ENCODE assay signal across 1 fruit fly cellular context in the genomic region with DNA sequence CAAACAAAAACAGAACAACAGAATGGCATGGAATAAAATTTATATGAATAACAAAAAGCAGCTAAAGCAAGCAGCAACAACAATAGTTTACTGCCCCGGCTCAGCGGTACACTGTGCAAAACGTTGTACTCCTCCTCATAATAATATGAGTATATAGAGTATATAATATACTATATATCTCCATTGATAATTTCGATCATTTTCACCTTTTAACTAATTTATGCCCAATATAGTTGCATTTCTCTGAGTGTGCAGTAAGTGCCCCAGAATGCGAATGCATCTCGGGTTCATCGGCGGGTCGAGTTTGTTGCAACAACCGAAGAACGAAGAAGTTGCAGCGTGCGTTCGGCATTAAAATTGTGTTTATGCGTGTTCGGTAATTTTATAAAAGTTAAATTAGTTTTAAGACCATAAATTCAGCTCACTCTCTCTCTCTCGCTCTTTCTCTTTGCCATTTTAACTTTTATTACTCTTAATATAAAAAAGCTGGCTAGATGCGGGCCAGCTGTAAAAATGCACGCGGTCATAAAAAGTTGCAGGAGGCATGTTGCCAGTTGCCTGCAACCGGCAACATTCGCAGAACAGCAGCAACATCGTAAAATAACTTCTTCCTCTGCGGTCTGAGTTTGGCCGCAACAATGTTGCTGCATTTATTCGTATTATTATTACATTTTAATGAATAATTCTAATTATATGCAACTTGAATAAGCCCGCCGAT.
TF ChIP-seq lines count a peak whose summit lies in the region.

No protein-coding gene starts in this region.

TF ChIP-seq in whole organism, embryonic, 481 proteins besides CTCF, POLR2A, EP300 and RAD21 (continued from another document and continues in another):
- peak; percentile 42 for TF ChIP-seq CG4424 (GFP tag; optimal IDR thresholded peaks at IDR 0.05; lab: Kevin White, UChicago)
- no peak for TF ChIP-seq Rfx (GFP tag; IDR thresholded peaks at IDR 0.05; lab: Robert Waterston, UW)
- no peak for TF ChIP-seq Side (GFP tag; optimal IDR thresholded peaks at IDR 0.05; lab: Kevin White, UChicago)
- TF ChIP-seq ab (GFP tag; optimal IDR thresholded peaks at IDR 0.05; lab: Kevin White, UChicago): no peak
- TF ChIP-seq ara (GFP tag; IDR thresholded peaks at IDR 0.05; lab: Robert Waterston, UW): no peak
- TF ChIP-seq CG15073 (GFP tag; optimal IDR thresholded peaks at IDR 0.05; lab: Kevin White, UChicago): no peak
- TF ChIP-seq gem (tag; optimal IDR thresholded peaks at IDR 0.05; lab: Kevin White, UChicago): peak; percentile 59
- no peak for TF ChIP-seq CG15011 (GFP tag; optimal IDR thresholded peaks at IDR 0.05; lab: Kevin White, UChicago)
- TF ChIP-seq CG10654 (GFP tag; optimal IDR thresholded peaks at IDR 0.05; lab: Kevin White, UChicago): no peak
- TF ChIP-seq h (optimal IDR thresholded peaks at IDR 0.05; lab: Kevin White, UChicago): no peak
- no peak for TF ChIP-seq sug (tag; optimal IDR thresholded peaks at IDR 0.05; lab: Kevin White, UChicago)
- no peak for TF ChIP-seq CG12219 (GFP tag; optimal IDR thresholded peaks at IDR 0.05; lab: Kevin White, UChicago)
- peak; percentile 40; the same call in 1 of the 2 replicates for TF ChIP-seq lmd (GFP tag; IDR thresholded peaks at IDR 0.05; lab: Robert Waterston, UW)
- no peak for TF ChIP-seq nerfin-2 (GFP tag; IDR thresholded peaks at IDR 0.05; lab: Robert Waterston, UW; ENCODE audit: partially characterized antibody)
- peak; percentile 24; the same call in 1 of the 2 replicates for TF ChIP-seq sisA (GFP tag; IDR thresholded peaks at IDR 0.05; lab: Robert Waterston, UW)
- no peak for TF ChIP-seq fd102C (GFP tag; optimal IDR thresholded peaks at IDR 0.05; lab: Kevin White, UChicago)
- TF ChIP-seq CG14050 (GFP tag; IDR thresholded peaks at IDR 0.05; lab: Robert Waterston, UW): no peak
- no peak for TF ChIP-seq CG15601 (tag; optimal IDR thresholded peaks at IDR 0.05; lab: Kevin White, UChicago)
- no peak for TF ChIP-seq CG18476 (GFP tag; optimal IDR thresholded peaks at IDR 0.05; lab: Kevin White, UChicago)
- TF ChIP-seq Sox102F (GFP tag; optimal IDR thresholded peaks at IDR 0.05; lab: Kevin White, UChicago): peak; percentile 43
- TF ChIP-seq Lhr (GFP tag; optimal IDR thresholded peaks at IDR 0.05; lab: Kevin White, UChicago): no peak
- no peak for TF ChIP-seq Hsf (GFP tag; optimal IDR thresholded peaks at IDR 0.05; lab: Kevin White, UChicago)
- TF ChIP-seq Atf3 (GFP tag; optimal IDR thresholded peaks at IDR 0.05; lab: Kevin White, UChicago): no peak
- no peak for TF ChIP-seq btn (GFP tag; optimal IDR thresholded peaks at IDR 0.05; lab: Kevin White, UChicago)
- TF ChIP-seq CG1529 (GFP tag; optimal IDR thresholded peaks at IDR 0.05; lab: Kevin White, UChicago): no peak
- TF ChIP-seq CG1603 (tag; optimal IDR thresholded peaks at IDR 0.05; lab: Kevin White, UChicago): peak; percentile 65
- peak; percentile 35 to 70 for TF ChIP-seq bsh (GFP tag; optimal IDR thresholded peaks at IDR 0.05; lab: Kevin White, UChicago)
- TF ChIP-seq bcd (GFP tag; optimal IDR thresholded peaks at IDR 0.05; lab: Kevin White, UChicago): no peak
- TF ChIP-seq Oli (tag; optimal IDR thresholded peaks at IDR 0.05; lab: Kevin White, UChicago): peak; percentile 2
- TF ChIP-seq CG9797 (GFP tag; optimal IDR thresholded peaks at IDR 0.05; lab: Kevin White, UChicago): no peak
- no peak for TF ChIP-seq dmrt99B (tag; optimal IDR thresholded peaks at IDR 0.05; lab: Kevin White, UChicago)
- TF ChIP-seq CG10274 (GFP tag; optimal IDR thresholded peaks at IDR 0.05; lab: Kevin White, UChicago): no peak
- TF ChIP-seq dati (GFP tag; IDR thresholded peaks at IDR 0.05; lab: Robert Waterston, UW): no peak
- no peak for TF ChIP-seq NfI (GFP tag; optimal IDR thresholded peaks at IDR 0.05; lab: Kevin White, UChicago)
- TF ChIP-seq gro (GFP tag; optimal IDR thresholded peaks at IDR 0.05; lab: Kevin White, UChicago): no peak
- TF ChIP-seq tna (GFP tag; IDR thresholded peaks at IDR 0.05; lab: Robert Waterston, UW; ENCODE audit: partially characterized antibody): no peak
- TF ChIP-seq dpn (GFP tag; optimal IDR thresholded peaks at IDR 0.05; lab: Kevin White, UChicago): no peak
- no peak for TF ChIP-seq ttk (GFP tag; IDR thresholded peaks at IDR 0.05; lab: Robert Waterston, UW)
- TF ChIP-seq mirr (GFP tag; optimal IDR thresholded peaks at IDR 0.05; lab: Kevin White, UChicago): no peak
- no peak for TF ChIP-seq mam (GFP tag; optimal IDR thresholded peaks at IDR 0.05; lab: Kevin White, UChicago)
- no peak for TF ChIP-seq onecut (GFP tag; IDR thresholded peaks at IDR 0.05; lab: Robert Waterston, UW)
- no peak for TF ChIP-seq CG10366 (GFP tag; IDR thresholded peaks at IDR 0.05; lab: Robert Waterston, UW)
- no peak for TF ChIP-seq disco-r (GFP tag; optimal IDR thresholded peaks at IDR 0.05; lab: Kevin White, UChicago)
- TF ChIP-seq kay (GFP tag; optimal IDR thresholded peaks at IDR 0.05; lab: Kevin White, UChicago): no peak
- TF ChIP-seq ranshi (GFP tag; IDR thresholded peaks at IDR 0.05; lab: Robert Waterston, UW): peak; percentile 30; the same call in 1 of the 2 replicates
- TF ChIP-seq CG2202 (tag; optimal IDR thresholded peaks at IDR 0.05; lab: Kevin White, UChicago): peak; percentile 14
- no peak for TF ChIP-seq tio (GFP tag; optimal IDR thresholded peaks at IDR 0.05; lab: Kevin White, UChicago)
- peak; percentile 59 for TF ChIP-seq dmrt11E (tag; optimal IDR thresholded peaks at IDR 0.05; lab: Kevin White, UChicago)
- TF ChIP-seq luna (GFP tag; optimal IDR thresholded peaks at IDR 0.05; lab: Kevin White, UChicago): no peak
- TF ChIP-seq crp (GFP tag; optimal IDR thresholded peaks at IDR 0.05; lab: Kevin White, UChicago): no peak
- no peak for TF ChIP-seq Camta (GFP tag; optimal IDR thresholded peaks at IDR 0.05; lab: Kevin White, UChicago)
- TF ChIP-seq ham (GFP tag; IDR thresholded peaks at IDR 0.05; lab: Robert Waterston, UW): no peak
- no peak for TF ChIP-seq crc (GFP tag; optimal IDR thresholded peaks at IDR 0.05; lab: Kevin White, UChicago)
- peak; percentile 15 for TF ChIP-seq Abd-B (GFP tag; optimal IDR thresholded peaks at IDR 0.05; lab: Kevin White, UChicago)
- TF ChIP-seq pan (optimal IDR thresholded peaks at IDR 0.05; lab: Kevin White, UChicago): no peak
- TF ChIP-seq pan (GFP tag; optimal IDR thresholded peaks at IDR 0.05 in 1 of 2, IDR thresholded peaks at IDR 0.05 in 1 of 2): no peak
- TF ChIP-seq Atf6 (GFP tag; IDR thresholded peaks at IDR 0.05; lab: Robert Waterston, UW): no peak
- no peak for TF ChIP-seq shn (GFP tag; optimal IDR thresholded peaks at IDR 0.05; lab: Kevin White, UChicago)
- TF ChIP-seq CG2199 (GFP tag; IDR thresholded peaks at IDR 0.05; lab: Robert Waterston, UW): peak; percentile 70; the same call in 1 of the 3 replicates
- TF ChIP-seq CG34224 (GFP tag; IDR thresholded peaks at IDR 0.05; lab: Robert Waterston, UW; ENCODE audit: partially characterized antibody): no peak
- TF ChIP-seq amos (GFP tag; IDR thresholded peaks at IDR 0.05; lab: Robert Waterston, UW; ENCODE audit: partially characterized antibody): no peak
- TF ChIP-seq CG10565 (GFP tag; optimal IDR thresholded peaks at IDR 0.05; lab: Kevin White, UChicago): no peak
- no peak for TF ChIP-seq fd64A (GFP tag; optimal IDR thresholded peaks at IDR 0.05; lab: Kevin White, UChicago)
- TF ChIP-seq MESR4 (GFP tag; optimal IDR thresholded peaks at IDR 0.05; lab: Kevin White, UChicago): no peak
- TF ChIP-seq CG10979 (tag; optimal IDR thresholded peaks at IDR 0.05; lab: Kevin White, UChicago): peak; percentile 46
- TF ChIP-seq CG4730 (GFP tag; IDR thresholded peaks at IDR 0.05; lab: Robert Waterston, UW): no peak
- TF ChIP-seq Drgx (GFP tag; IDR thresholded peaks at IDR 0.05; lab: Robert Waterston, UW): peak; percentile 74
- no peak for TF ChIP-seq bigmax (GFP tag; optimal IDR thresholded peaks at IDR 0.05; lab: Kevin White, UChicago)
- TF ChIP-seq CG5953 (GFP tag; IDR thresholded peaks at IDR 0.05; lab: Robert Waterston, UW): no peak
- TF ChIP-seq chm (GFP tag; IDR thresholded peaks at IDR 0.05; lab: Robert Waterston, UW): no peak
- no peak for TF ChIP-seq CG5180 (GFP tag; optimal IDR thresholded peaks at IDR 0.05; lab: Kevin White, UChicago)
- no peak for TF ChIP-seq CG17361 (GFP tag; IDR thresholded peaks at IDR 0.05; lab: Robert Waterston, UW)
- TF ChIP-seq CG15269 (tag; optimal IDR thresholded peaks at IDR 0.05; lab: Kevin White, UChicago): no peak
- peak; percentile 31 for TF ChIP-seq fd96Cb (tag; optimal IDR thresholded peaks at IDR 0.05; lab: Kevin White, UChicago)
- TF ChIP-seq ci (GFP tag; IDR thresholded peaks at IDR 0.05; lab: Robert Waterston, UW): peak; percentile 39; the same call in 1 of the 3 replicates
- TF ChIP-seq Mes4 (GFP tag; optimal IDR thresholded peaks at IDR 0.05; lab: Kevin White, UChicago): no peak
- TF ChIP-seq CG17186 (GFP tag; optimal IDR thresholded peaks at IDR 0.05; lab: Kevin White, UChicago): no peak
- no peak for TF ChIP-seq CG17612 (GFP tag; IDR thresholded peaks at IDR 0.05; lab: Robert Waterston, UW)
- no peak for TF ChIP-seq CG32772 (GFP tag; IDR thresholded peaks at IDR 0.05; lab: Robert Waterston, UW)
- TF ChIP-seq Awh (GFP tag; IDR thresholded peaks at IDR 0.05; lab: Robert Waterston, UW): peak; percentile 18; the same call in 1 of the 2 replicates
- TF ChIP-seq CG30431 (GFP tag; optimal IDR thresholded peaks at IDR 0.05; lab: Kevin White, UChicago): peak; percentile 29
- no peak for TF ChIP-seq Dref (GFP tag; IDR thresholded peaks at IDR 0.05; lab: Robert Waterston, UW)
- no peak for TF ChIP-seq CG15514 (GFP tag; optimal IDR thresholded peaks at IDR 0.05; lab: Kevin White, UChicago)
- TF ChIP-seq Taf1 (GFP tag; IDR thresholded peaks at IDR 0.05; lab: Robert Waterston, UW): no peak
- peak; percentile 27 for TF ChIP-seq CG30403 (GFP tag; optimal IDR thresholded peaks at IDR 0.05; lab: Kevin White, UChicago)
- TF ChIP-seq zfh1 (GFP tag; IDR thresholded peaks at IDR 0.05; lab: Robert Waterston, UW): peak; percentile 47; the same call in 2 of the 3 replicates
- TF ChIP-seq CG7839 (tag; optimal IDR thresholded peaks at IDR 0.05; lab: Kevin White, UChicago): peak; percentile 24
- TF ChIP-seq Gug (GFP tag; IDR thresholded peaks at IDR 0.05; lab: Robert Waterston, UW): no peak
- TF ChIP-seq Fer3 (tag; optimal IDR thresholded peaks at IDR 0.05; lab: Kevin White, UChicago): no peak
- no peak for TF ChIP-seq crol (GFP tag; IDR thresholded peaks at IDR 0.05; lab: Robert Waterston, UW)
- peak; percentile 18 for TF ChIP-seq CG12391 (tag; optimal IDR thresholded peaks at IDR 0.05; lab: Kevin White, UChicago)
- TF ChIP-seq CG9817 (tag; optimal IDR thresholded peaks at IDR 0.05; lab: Kevin White, UChicago): no peak
- peak; percentile 3 for TF ChIP-seq CG8359 (GFP tag; optimal IDR thresholded peaks at IDR 0.05; lab: Kevin White, UChicago; ENCODE audit: borderline replicate concordance)
- no peak for TF ChIP-seq Max (GFP tag; optimal IDR thresholded peaks at IDR 0.05; lab: Kevin White, UChicago)
- TF ChIP-seq CG6689 (GFP tag; IDR thresholded peaks at IDR 0.05; lab: Robert Waterston, UW): peak; percentile 41; the same call in 1 of the 2 replicates
- TF ChIP-seq cad (GFP tag; optimal IDR thresholded peaks at IDR 0.05; lab: Kevin White, UChicago): peak; percentile 55
- no peak for TF ChIP-seq tap (tag; optimal IDR thresholded peaks at IDR 0.05; lab: Kevin White, UChicago)
- TF ChIP-seq Hey (tag; optimal IDR thresholded peaks at IDR 0.05; lab: Kevin White, UChicago): no peak
- no peak for TF ChIP-seq tll (GFP tag; optimal IDR thresholded peaks at IDR 0.05; lab: Kevin White, UChicago)
- no peak for TF ChIP-seq CG8924 (tag; optimal IDR thresholded peaks at IDR 0.05; lab: Kevin White, UChicago)
- TF ChIP-seq CG7745 (tag; optimal IDR thresholded peaks at IDR 0.05; lab: Kevin White, UChicago): no peak
- TF ChIP-seq CG9437 (GFP tag; optimal IDR thresholded peaks at IDR 0.05; lab: Kevin White, UChicago): no peak
- no peak for TF ChIP-seq CG13624 (GFP tag; optimal IDR thresholded peaks at IDR 0.05; lab: Kevin White, UChicago)
- TF ChIP-seq H2.0 (GFP tag; IDR thresholded peaks at IDR 0.05; lab: Robert Waterston, UW): peak; percentile 8; the same call in 1 of the 2 replicates
- no peak for TF ChIP-seq E2f1 (GFP tag; IDR thresholded peaks at IDR 0.05; lab: Robert Waterston, UW)
- no peak for TF ChIP-seq vfl (GFP tag; optimal IDR thresholded peaks at IDR 0.05; lab: Kevin White, UChicago)
- no peak for TF ChIP-seq CG14441 (GFP tag; IDR thresholded peaks at IDR 0.05; lab: Robert Waterston, UW)
- TF ChIP-seq CG3281 (GFP tag; optimal IDR thresholded peaks at IDR 0.05; lab: Kevin White, UChicago): no peak
- no peak for TF ChIP-seq Doc2 (GFP tag; IDR thresholded peaks at IDR 0.05; lab: Robert Waterston, UW)
- TF ChIP-seq CG1647 (GFP tag; optimal IDR thresholded peaks at IDR 0.05; lab: Kevin White, UChicago): no peak
- no peak for TF ChIP-seq ewg (GFP tag; optimal IDR thresholded peaks at IDR 0.05; lab: Kevin White, UChicago)
- TF ChIP-seq zen (tag; optimal IDR thresholded peaks at IDR 0.05; lab: Kevin White, UChicago): no peak
- TF ChIP-seq CG3838 (GFP tag; optimal IDR thresholded peaks at IDR 0.05; lab: Kevin White, UChicago): no peak
- TF ChIP-seq nom (GFP tag; optimal IDR thresholded peaks at IDR 0.05; lab: Kevin White, UChicago): peak; percentile 0
- no peak for TF ChIP-seq schlank (tag; optimal IDR thresholded peaks at IDR 0.05; lab: Kevin White, UChicago)
- no peak for TF ChIP-seq gsb-n (tag; optimal IDR thresholded peaks at IDR 0.05; lab: Kevin White, UChicago)
- TF ChIP-seq gcm2 (GFP tag; optimal IDR thresholded peaks at IDR 0.05; lab: Kevin White, UChicago): no peak
- TF ChIP-seq Fer1 (GFP tag; optimal IDR thresholded peaks at IDR 0.05; lab: Kevin White, UChicago): no peak
- TF ChIP-seq CG6813 (GFP tag; optimal IDR thresholded peaks at IDR 0.05; lab: Kevin White, UChicago): no peak
- no peak for TF ChIP-seq gfzf (GFP tag; optimal IDR thresholded peaks at IDR 0.05; lab: Kevin White, UChicago)
- peak; percentile 15 for TF ChIP-seq CG1233 (GFP tag; optimal IDR thresholded peaks at IDR 0.05; lab: Kevin White, UChicago)
- no peak for TF ChIP-seq zfh2 (GFP tag; optimal IDR thresholded peaks at IDR 0.05; lab: Kevin White, UChicago)
- TF ChIP-seq pros (GFP tag; optimal IDR thresholded peaks at IDR 0.05; lab: Kevin White, UChicago): no peak
- peak; percentile 41 for TF ChIP-seq nmo (GFP tag; optimal IDR thresholded peaks at IDR 0.05; lab: Kevin White, UChicago)
- peak; percentile 37; the same call in 1 of the 2 replicates for TF ChIP-seq CG17328 (GFP tag; IDR thresholded peaks at IDR 0.05; lab: Robert Waterston, UW)
- TF ChIP-seq odd (GFP tag; optimal IDR thresholded peaks at IDR 0.05; lab: Kevin White, UChicago): no peak
- no peak for TF ChIP-seq CG34422 (GFP tag; IDR thresholded peaks at IDR 0.05; lab: Robert Waterston, UW)
- no peak for TF ChIP-seq CG11696 (GFP tag; IDR thresholded peaks at IDR 0.05; lab: Robert Waterston, UW)
